Worm (Caenorhabditis elegans) whole organism, mixed stage, embryonic: ENCODE measurements around the gene F56A8.3.
A peak's percentile ranks its signal among the peaks of the same experiment; 100 is the strongest.

ENCODE experiments used
- M03D4.4 ChIP-seq: sonication (generic microtip); optimal IDR thresholded peaks from 2 replicates; lab custom pipeline; 2017; ENCODE audit warnings: mild to moderate bottlenecking, missing genetic modification characterization, missing compliant biosample characterization
- bed-3 ChIP-seq: fragments of 200-800 bp; sonication (Bioruptor generic); optimal IDR thresholded peaks from 3 replicates; lab custom pipeline; 2018; ENCODE audit warnings: mild to moderate bottlenecking, missing genetic modification characterization, moderate library complexity, missing compliant biosample characterization
- blmp-1 ChIP-seq: fragments of 150-350 bp; optimal IDR thresholded peaks from 2 replicates; lab custom pipeline; 2014; ENCODE audit warnings: missing biosample characterization, missing genetic modification characterization
- ceh-39 ChIP-seq: fragments of 150-350 bp; optimal IDR thresholded peaks from 2 replicates; lab custom pipeline; 2014; ENCODE audit warnings: missing biosample characterization, missing genetic modification characterization
- ceh-43 ChIP-seq: fragments of 200-800 bp; sonication (Bioruptor generic); optimal IDR thresholded peaks from 2 replicates; lab custom pipeline; 2018; ENCODE audit warnings: mild to moderate bottlenecking, missing genetic modification characterization, moderate library complexity, missing compliant biosample characterization
- ceh-83 ChIP-seq: fragments of 200-800 bp; sonication (Bioruptor generic); optimal IDR thresholded peaks from 2 replicates; lab custom pipeline; 2018; ENCODE audit warnings: mild to moderate bottlenecking, missing genetic modification characterization, missing compliant biosample characterization
- ces-1 ChIP-seq: fragments of 150-350 bp; optimal IDR thresholded peaks from 2 replicates; lab custom pipeline; 2014; ENCODE audit warnings: missing biosample characterization, missing genetic modification reagents, missing genetic modification characterization
- cnd-1 ChIP-seq: fragments of 200-800 bp; sonication (Bioruptor generic); optimal IDR thresholded peaks from 2 replicates; lab custom pipeline; 2018; ENCODE audit warnings: mild to moderate bottlenecking, missing genetic modification characterization, missing compliant biosample characterization
- drap-1 ChIP-seq: fragments of 200-800 bp; sonication (Bioruptor generic); optimal IDR thresholded peaks from 3 replicates; lab custom pipeline; 2018; ENCODE audit warnings: mild to moderate bottlenecking, missing genetic modification characterization, missing compliant biosample characterization
- elt-3 ChIP-seq: fragments of 150-350 bp; optimal IDR thresholded peaks from 2 replicates; lab custom pipeline; 2014; ENCODE audit warnings: missing biosample characterization, missing genetic modification characterization
- flh-1 ChIP-seq: fragments of 200-800 bp; sonication (Bioruptor generic); optimal IDR thresholded peaks from 2 replicates; lab custom pipeline; 2018; ENCODE audit warnings: mild to moderate bottlenecking, missing genetic modification characterization, moderate library complexity, missing compliant biosample characterization
- hlh-1 ChIP-seq: fragments of 150-350 bp; optimal IDR thresholded peaks from 2 replicates; lab custom pipeline; 2014; ENCODE audit warnings: missing biosample characterization, missing genetic modification reagents, missing genetic modification characterization
- lin-13 ChIP-seq: fragments of 150-350 bp; optimal IDR thresholded peaks from 2 replicates; lab custom pipeline; 2014; ENCODE audit warnings: missing biosample characterization, missing genetic modification characterization
- lin-32 ChIP-seq: fragments of 200-800 bp; sonication (Bioruptor generic); optimal IDR thresholded peaks from 2 replicates; lab custom pipeline; 2018; ENCODE audit warnings: mild to moderate bottlenecking, missing genetic modification characterization, missing compliant biosample characterization
- lsy-2 ChIP-seq: fragments of 150-350 bp; optimal IDR thresholded peaks from 2 replicates; lab custom pipeline; 2014; ENCODE audit warnings: missing biosample characterization, missing genetic modification characterization
- mab-5 ChIP-seq: fragments of 150-350 bp; optimal IDR thresholded peaks from 2 replicates; lab custom pipeline; 2014; ENCODE audit warnings: missing biosample characterization, missing genetic modification characterization
- mep-1 ChIP-seq: fragments of 150-350 bp; optimal IDR thresholded peaks from 2 replicates; lab custom pipeline; 2017; ENCODE audit warnings: missing biosample characterization, missing genetic modification reagents, missing genetic modification characterization, inconsistent platforms
- mls-2 ChIP-seq: sonication (generic microtip); optimal IDR thresholded peaks from 2 replicates; lab custom pipeline; 2016; ENCODE audit warnings: mild to moderate bottlenecking, missing genetic modification characterization, moderate library complexity, missing compliant biosample characterization
- nhr-2 ChIP-seq: fragments of 150-350 bp; optimal IDR thresholded peaks from 2 replicates; lab custom pipeline; 2014; ENCODE audit warnings: missing biosample characterization, missing genetic modification characterization
- nhr-237 ChIP-seq: fragments of 150-350 bp; optimal IDR thresholded peaks from 2 replicates; lab custom pipeline; 2014; ENCODE audit warnings: missing biosample characterization, missing genetic modification characterization
- nhr-28 ChIP-seq: fragments of 150-350 bp; optimal IDR thresholded peaks from 2 replicates; lab custom pipeline; 2014; ENCODE audit warnings: missing biosample characterization, missing genetic modification characterization
- pha-4 ChIP-seq: fragments of 150-350 bp; optimal IDR thresholded peaks from 2 replicates; lab custom pipeline; 2018; ENCODE audit warnings: missing biosample characterization, missing genetic modification reagents, missing genetic modification characterization
- snpc-4 ChIP-seq: fragments of 150-350 bp; optimal IDR thresholded peaks from 2 replicates; lab custom pipeline; 2014; ENCODE audit warnings: missing biosample characterization, missing genetic modification characterization
- sptf-1 ChIP-seq: sonication (generic microtip); optimal IDR thresholded peaks from 2 replicates; lab custom pipeline; 2017; ENCODE audit warnings: mild to moderate bottlenecking, missing genetic modification characterization, moderate library complexity, missing compliant biosample characterization
- tbx-8 ChIP-seq: fragments of 200-800 bp; sonication (Bioruptor generic); optimal IDR thresholded peaks from 2 replicates; lab custom pipeline; 2018; ENCODE audit warnings: mild to moderate bottlenecking, missing genetic modification characterization, moderate library complexity, missing compliant biosample characterization
- unc-120 ChIP-seq: sonication (generic microtip); optimal IDR thresholded peaks from 2 replicates; lab custom pipeline; 2017; ENCODE audit warnings: missing genetic modification characterization, missing compliant biosample characterization; ENCODE audit not compliant: poor library complexity, severe bottlenecking
- unc-39 ChIP-seq: fragments of 150-350 bp; optimal IDR thresholded peaks from 2 replicates; lab custom pipeline; 2014; ENCODE audit warnings: missing biosample characterization, missing genetic modification characterization
- unc-62 ChIP-seq: fragments of 150-350 bp; optimal IDR thresholded peaks from 2 replicates; lab custom pipeline; 2014; ENCODE audit warnings: missing biosample characterization, missing genetic modification reagents, missing genetic modification characterization
- zip-8 ChIP-seq: fragments of 150-350 bp; optimal IDR thresholded peaks from 2 replicates; lab custom pipeline; 2014; ENCODE audit warnings: missing biosample characterization, missing genetic modification characterization

F56A8.3 gene

DNA sequence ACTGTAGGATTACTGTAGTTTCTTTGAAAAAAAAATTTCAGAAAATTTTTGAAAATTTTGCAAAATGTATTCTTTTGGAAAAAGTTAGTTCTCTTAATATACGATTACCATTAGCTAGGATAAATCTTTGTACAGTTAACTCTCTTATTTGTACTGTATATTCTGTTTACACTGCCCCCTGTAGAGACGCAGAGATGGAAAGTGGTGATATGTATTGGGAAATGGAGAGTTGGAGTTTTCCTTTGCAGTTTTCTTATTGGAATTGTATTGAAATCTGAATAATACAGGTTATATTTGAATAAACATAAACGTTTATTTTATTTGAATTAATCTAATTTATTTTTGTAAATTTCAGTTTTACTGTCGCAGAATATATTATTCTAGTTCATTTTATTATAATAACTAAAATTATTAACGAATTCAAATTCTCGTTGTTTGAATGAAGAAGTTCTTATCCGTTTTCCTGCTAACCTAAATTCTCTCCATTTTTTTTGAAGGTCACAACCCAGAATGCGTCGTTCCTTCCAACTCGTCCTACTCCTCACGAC, 2.4 kb upstream of the F56A8.3 start, which contains the start of gene F56A8.9:
Gene F56A8.9, plus strand, starts transcription at position 498 of the 548 bp plus-strand sequence.
- TF ChIP-seq zip-8 (tag; lab: Kevin White, UChicago), result no peak
- peak; percentile 45 for TF ChIP-seq pha-4
- no peak for TF ChIP-seq unc-39 (tag; lab: Kevin White, UChicago)

DNA sequence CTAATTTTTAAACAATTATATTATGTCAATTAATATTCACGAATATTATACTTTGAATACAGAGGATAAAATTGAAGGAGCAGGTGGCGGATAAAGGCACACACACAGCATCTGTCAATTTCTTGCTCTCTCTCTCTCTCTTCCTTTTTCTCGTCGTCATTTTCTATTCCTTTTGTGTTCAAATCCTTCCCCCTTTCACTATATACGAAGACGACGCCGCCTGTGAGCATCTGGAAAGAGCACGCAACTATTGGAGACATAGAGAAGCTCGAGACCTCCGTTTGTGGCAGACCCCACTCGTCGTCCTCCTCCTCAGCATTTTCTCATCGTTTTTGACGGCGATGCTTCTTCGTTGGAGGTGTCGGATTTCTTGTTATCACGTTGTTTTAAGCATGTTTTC, 1.5 kb downstream of the F56A8.3 start:
- TF ChIP-seq unc-62 (no peak), ceh-39 (peak; percentile 12), lin-32 (GFP tag; lab: Kevin White, UChicago) (peak; percentile 15), mls-2 (peak; percentile 7), cnd-1 (peak; percentile 87), flh-1 (GFP tag; lab: Kevin White, UChicago) (no peak), unc-120 (tag; lab: Kevin White, UChicago) (no peak), ces-1 (peak; percentile 86), lin-13 (peak; percentile 0), hlh-1 (tag; lab: Kevin White, UChicago) (peak; percentile 14)

DNA sequence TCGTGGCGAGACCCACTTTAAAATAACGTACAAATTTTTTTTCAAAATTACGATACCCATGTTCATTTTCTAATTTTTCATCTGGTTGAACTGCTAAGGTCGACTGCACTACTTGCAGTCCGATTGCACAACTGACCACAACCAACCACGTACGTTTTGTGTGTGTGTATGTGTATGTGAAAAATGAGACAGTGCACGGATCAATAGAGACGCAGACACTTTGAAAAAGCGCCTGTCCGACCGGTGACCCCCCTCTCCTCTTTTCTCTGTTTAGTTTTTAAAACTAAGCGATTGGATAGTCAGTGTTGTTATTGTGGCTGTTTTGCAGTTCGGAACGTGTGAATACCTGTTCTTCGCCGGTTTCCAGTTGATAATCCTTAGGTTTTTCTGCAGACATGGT, 2.1 kb downstream of the F56A8.3 start:
- TF ChIP-seq zip-8 (tag; lab: Kevin White, UChicago) (peak; percentile 20), ceh-43 (GFP tag; lab: Kevin White, UChicago) (no peak), ces-1 (no peak), ceh-83 (GFP tag; lab: Kevin White, UChicago) (no peak), bed-3 (GFP tag; lab: Kevin White, UChicago) (no peak), unc-62 (no peak), nhr-28 (no peak), unc-39 (tag; lab: Kevin White, UChicago) (no peak), cnd-1 (no peak), hlh-1 (tag; lab: Kevin White, UChicago) (peak; percentile 89), drap-1 (GFP tag; lab: Kevin White, UChicago) (no peak), elt-3 (tag; lab: Kevin White, UChicago) (no peak), unc-120 (tag; lab: Kevin White, UChicago) (no peak), nhr-2 (tag; lab: Kevin White, UChicago) (peak; percentile 87), nhr-237 (tag; lab: Kevin White, UChicago) (no peak), mls-2 (no peak)

DNA sequence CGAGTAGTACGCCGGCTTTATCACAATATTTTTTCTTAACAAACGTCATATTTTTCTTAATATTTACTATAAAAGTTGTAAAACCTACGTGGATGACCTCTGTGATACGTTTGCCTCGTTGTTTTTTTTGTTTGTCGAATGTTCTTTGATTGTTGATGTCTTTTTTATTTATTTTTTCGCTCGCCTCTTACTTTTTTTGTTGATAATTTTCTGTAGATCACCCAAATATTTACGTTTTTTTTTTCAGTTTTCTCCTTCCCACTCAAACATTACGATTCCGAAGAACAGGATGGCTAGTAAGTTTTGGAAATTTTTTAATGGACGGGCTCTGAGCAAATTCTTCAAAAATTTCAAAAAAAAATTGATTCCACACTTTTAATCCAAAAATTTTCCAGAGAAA, 3.7 kb downstream of the F56A8.3 start:
- TF ChIP-seq tbx-8, result no peak
- no peak for TF ChIP-seq snpc-4 (tag; lab: Kevin White, UChicago)
- no peak for TF ChIP-seq sptf-1 (tag; lab: Kevin White, UChicago)
- TF ChIP-seq nhr-28, result no peak
- no peak for TF ChIP-seq M03D4.4 (tag; lab: Kevin White, UChicago)
- no peak for TF ChIP-seq hlh-1 (tag; lab: Kevin White, UChicago)
- TF ChIP-seq lin-32 (GFP tag; lab: Kevin White, UChicago), result no peak
- TF ChIP-seq blmp-1 (tag; lab: Kevin White, UChicago), result no peak
- TF ChIP-seq mep-1 (tag; lab: Kevin White, UChicago), result no peak
- no peak for TF ChIP-seq drap-1 (GFP tag; lab: Kevin White, UChicago)
- TF ChIP-seq mab-5, result no peak
- no peak for TF ChIP-seq bed-3 (GFP tag; lab: Kevin White, UChicago)
- no peak for TF ChIP-seq unc-62
- no peak for TF ChIP-seq mls-2
- TF ChIP-seq ceh-39, result no peak
- TF ChIP-seq cnd-1, result no peak
- TF ChIP-seq, all 35 proteins: peak for 0

DNA sequence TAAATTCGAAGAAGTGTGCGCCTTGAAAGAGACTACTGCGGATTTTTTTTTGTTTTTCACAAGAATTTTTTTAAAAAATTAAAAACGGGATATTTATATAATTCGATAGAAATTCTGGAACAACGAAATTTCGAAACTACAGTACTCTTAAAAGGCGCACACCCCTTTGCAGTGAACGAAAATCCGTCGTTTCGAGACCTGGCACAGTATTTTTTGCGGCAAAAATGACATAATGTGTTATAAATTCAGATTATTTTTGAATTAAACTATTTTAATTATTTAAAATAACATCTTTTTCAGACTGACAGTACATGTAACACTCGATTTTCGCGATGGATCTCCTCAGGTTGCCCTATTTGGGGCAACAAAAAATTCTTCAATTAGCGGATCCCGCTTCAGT, 6.3 kb downstream of the F56A8.3 start, which contains the start of gene F56A8.4:
Gene F56A8.4, plus strand, starts transcription at position 301 of the 400 bp plus-strand sequence.
- TF ChIP-seq ceh-83 (GFP tag; lab: Kevin White, UChicago), result peak; percentile 1
- TF ChIP-seq lsy-2, result no peak

DNA sequence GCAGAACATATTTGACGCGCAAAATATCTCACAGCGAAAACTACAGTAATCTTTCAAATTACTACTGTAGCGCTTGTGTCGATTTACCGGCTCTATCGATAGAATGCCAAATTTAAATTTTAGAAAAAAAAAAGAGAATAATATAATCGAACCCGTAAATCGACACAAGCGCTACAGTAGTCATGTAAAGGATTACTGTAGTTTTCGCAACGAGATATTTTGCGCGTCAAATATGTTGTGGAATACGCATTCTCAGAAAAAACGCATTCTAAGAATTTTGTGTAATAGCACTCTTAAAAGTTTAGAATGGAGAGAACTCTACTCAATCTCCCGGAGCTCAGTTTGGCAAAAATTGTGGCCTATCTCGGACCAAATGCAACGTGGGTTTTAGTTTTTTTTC, 8.9 kb downstream of the F56A8.3 start, which contains the start of gene F56A8.5:
Gene F56A8.5, plus strand, starts transcription at position 301 of the 400 bp plus-strand sequence.
- TF ChIP-seq hlh-1 (tag; lab: Kevin White, UChicago), result no peak
- TF ChIP-seq ces-1, result no peak
- no peak for TF ChIP-seq nhr-237 (tag; lab: Kevin White, UChicago)
- TF ChIP-seq mep-1 (tag; lab: Kevin White, UChicago), result no peak
- no peak for TF ChIP-seq drap-1 (GFP tag; lab: Kevin White, UChicago)
- TF ChIP-seq, all 35 proteins: peak for 0
